Worm (Caenorhabditis elegans) whole organism, L4 larva: ENCODE results near the gene mmcm-1.

Source experiments
- F26F4.8 ChIP-seq: fragments of 200-800 bp; sonication (Bioruptor generic); conservative IDR thresholded peaks from 2 replicates; pipeline ENCODE4 v1.3.6; 2022; ENCODE audit warnings: missing genetic modification characterization, missing compliant biosample characterization
- F37D6.2 ChIP-seq: sonication (generic microtip); optimal IDR thresholded peaks from 2 replicates; lab custom pipeline; 2016; ENCODE audit warnings: mild to moderate bottlenecking, missing genetic modification characterization, missing compliant biosample characterization
- T20F7.1 ChIP-seq: fragments of 200-800 bp; sonication (Bioruptor generic); optimal IDR thresholded peaks from 2 replicates; lab custom pipeline; 2018; ENCODE audit warnings: mild to moderate bottlenecking, missing genetic modification characterization, missing compliant biosample characterization
- Y105C5A.15 ChIP-seq: fragments of 200-800 bp; sonication (Bioruptor generic); IDR thresholded peaks from 2 replicates; pipeline ENCODE4 v1.3.6; 2022; ENCODE audit warnings: missing genetic modification characterization, missing compliant biosample characterization
- aha-1 ChIP-seq: fragments of 150-350 bp; peaks from one replicate; lab custom pipeline; 2014; ENCODE audit warnings: missing biosample characterization, missing genetic modification characterization
- aly-2 ChIP-seq: sonication (generic microtip); optimal IDR thresholded peaks from 2 replicates; lab custom pipeline; 2018; ENCODE audit warnings: missing biosample characterization, missing genetic modification characterization
- attf-4 ChIP-seq: sonication (generic microtip); optimal IDR thresholded peaks from 3 replicates; lab custom pipeline; 2017; ENCODE audit warnings: missing biosample characterization, missing genetic modification characterization
- ceh-20 ChIP-seq: fragments of 200-800 bp; sonication (Bioruptor generic); IDR thresholded peaks from 2 replicates; pipeline ENCODE4 v1.3.6; 2022; ENCODE audit warnings: missing genetic modification reagents, missing genetic modification characterization, missing compliant biosample characterization
- ceh-28 ChIP-seq: fragments of 150-350 bp; optimal IDR thresholded peaks from 2 replicates; lab custom pipeline; 2014; ENCODE audit warnings: missing biosample characterization, missing genetic modification reagents, missing genetic modification characterization
- ceh-32 ChIP-seq: sonication (generic microtip); optimal IDR thresholded peaks from 2 replicates; lab custom pipeline; 2016; ENCODE audit warnings: mild to moderate bottlenecking, missing genetic modification characterization, missing compliant biosample characterization; ENCODE audit not compliant: poor library complexity
- ceh-62 ChIP-seq: sonication (generic microtip); optimal IDR thresholded peaks from 2 replicates; lab custom pipeline; 2017; ENCODE audit warnings: missing biosample characterization, missing genetic modification characterization
- cey-2 ChIP-seq: sonication (generic microtip); optimal IDR thresholded peaks from 3 replicates; lab custom pipeline; 2017; ENCODE audit warnings: missing genetic modification characterization, mild to moderate bottlenecking, missing compliant biosample characterization, antibody characterized with exemption, borderline replicate concordance; ENCODE audit not compliant: insufficient read depth
- ctbp-1 ChIP-seq: fragments of 200-800 bp; sonication (Bioruptor generic); IDR thresholded peaks from 2 replicates; pipeline ENCODE4 v1.3.6; 2022; ENCODE audit warnings: missing genetic modification reagents, missing genetic modification characterization, missing compliant biosample characterization
- daf-16 ChIP-seq, 3 experiments: sonication (generic microtip); optimal IDR thresholded peaks; 2 replicates each; lab custom pipeline; 2016 to 2017; ENCODE audit warnings: missing genetic modification characterization in 3 of 3, missing genetic modification reagents in 3 of 3, mild to moderate bottlenecking in 2 of 3, missing compliant biosample characterization in 2 of 3, missing biosample characterization in 1 of 3, moderate library complexity in 1 of 3
- daf-8 ChIP-seq: fragments of 200-800 bp; sonication (Bioruptor generic); IDR thresholded peaks from 2 replicates; pipeline ENCODE4 v1.3.6; 2022; ENCODE audit warnings: missing genetic modification characterization, missing compliant biosample characterization
- dve-1 ChIP-seq: sonication (generic microtip); optimal IDR thresholded peaks from 2 replicates; lab custom pipeline; 2017; ENCODE audit warnings: antibody characterized with exemption, mild to moderate bottlenecking, missing genetic modification characterization, missing compliant biosample characterization; ENCODE audit not compliant: insufficient read depth
- egl-27 ChIP-seq: sonication (generic microtip); optimal IDR thresholded peaks from 3 replicates; lab custom pipeline; 2017; ENCODE audit warnings: missing biosample characterization, missing genetic modification reagents, missing genetic modification characterization
- fos-1 ChIP-seq: fragments of 150-350 bp; optimal IDR thresholded peaks from 2 replicates; lab custom pipeline; 2014; ENCODE audit warnings: missing biosample characterization, missing genetic modification characterization
- hif-1 ChIP-seq, 2 experiments: sonication (generic microtip); optimal IDR thresholded peaks; 2 replicates each; lab custom pipeline; 2016 to 2017; ENCODE audit warnings: missing compliant biosample characterization in 2 of 2, missing genetic modification characterization in 2 of 2, missing genetic modification reagents in 2 of 2, missing genotype in 2 of 2, mild to moderate bottlenecking in 1 of 2
- hlh-11 ChIP-seq: fragments of 200-800 bp; sonication (Bioruptor generic); optimal IDR thresholded peaks from 2 replicates; lab custom pipeline; 2018; ENCODE audit warnings: mild to moderate bottlenecking, missing genetic modification characterization, missing compliant biosample characterization
- hlh-30 ChIP-seq: sonication (generic microtip); optimal IDR thresholded peaks from 2 replicates; lab custom pipeline; 2017; ENCODE audit warnings: antibody characterized with exemption, mild to moderate bottlenecking, missing genetic modification characterization, missing compliant biosample characterization; ENCODE audit not compliant: insufficient read depth
- hmg-1.1 ChIP-seq: fragments of 200-800 bp; sonication (Bioruptor generic); IDR thresholded peaks from 2 replicates; pipeline ENCODE4 v1.3.6; 2022; ENCODE audit warnings: missing genetic modification reagents, missing genetic modification characterization, missing compliant biosample characterization
- jun-1 ChIP-seq: fragments of 150-350 bp; optimal IDR thresholded peaks from 2 replicates; lab custom pipeline; 2014; ENCODE audit warnings: missing biosample characterization, missing genetic modification reagents, missing genetic modification characterization
- lim-7 ChIP-seq: fragments of 200-800 bp; sonication (Bioruptor generic); IDR thresholded peaks from 2 replicates; pipeline ENCODE4 v1.3.6; 2022; ENCODE audit warnings: missing genetic modification characterization, missing compliant biosample characterization
- lin-13 ChIP-seq: fragments of 150-350 bp; optimal IDR thresholded peaks from 2 replicates; lab custom pipeline; 2014; ENCODE audit warnings: missing biosample characterization, missing genetic modification reagents, missing genetic modification characterization
- lin-38 ChIP-seq: fragments of 200-800 bp; sonication (Bioruptor generic); IDR thresholded peaks from 2 replicates; pipeline ENCODE4 v1.3.6; 2022; ENCODE audit warnings: missing genetic modification reagents, missing genetic modification characterization, missing compliant biosample characterization
- lsy-2 ChIP-seq, 2 experiments: fragments of 150-350 bp in 1 of 2; sonication (generic microtip) in 1 of 2; optimal IDR thresholded peaks; 2 replicates each; lab custom pipeline; 2014 to 2017; ENCODE audit warnings: missing biosample characterization in 2 of 2, missing genetic modification characterization in 2 of 2
- madf-5 ChIP-seq, 2 experiments: fragments of 200-800 bp; sonication (Bioruptor generic); IDR thresholded peaks; 2 replicates each; pipeline ENCODE4 v1.3.6; 2022; ENCODE audit warnings: missing compliant biosample characterization in 2 of 2, missing genetic modification characterization in 2 of 2
- mdl-1 ChIP-seq, 2 experiments: fragments of 150-350 bp in 1 of 2; sonication (generic microtip) in 1 of 2; optimal IDR thresholded peaks; 2 replicates each; lab custom pipeline; 2014 to 2017; ENCODE audit warnings: missing biosample characterization in 2 of 2, missing genetic modification characterization in 2 of 2
- mdt-29 ChIP-seq: fragments of 200-800 bp; sonication (Bioruptor generic); IDR thresholded peaks from 2 replicates; pipeline ENCODE4 v1.3.6; 2022; ENCODE audit warnings: missing genetic modification reagents, missing genetic modification characterization, missing compliant biosample characterization
- mep-1 ChIP-seq: fragments of 150-350 bp; sonication (generic microtip); optimal IDR thresholded peaks from 3 replicates; lab custom pipeline; 2014; ENCODE audit warnings: missing biosample characterization, missing genetic modification characterization
- nhr-10 ChIP-seq: fragments of 150-350 bp; optimal IDR thresholded peaks from 2 replicates; lab custom pipeline; 2014; ENCODE audit warnings: missing biosample characterization, missing genetic modification characterization
- nhr-102 ChIP-seq: sonication (generic microtip); optimal IDR thresholded peaks from 2 replicates; lab custom pipeline; 2016; ENCODE audit warnings: mild to moderate bottlenecking, missing genetic modification characterization, moderate library complexity, missing compliant biosample characterization
- nhr-25 ChIP-seq: sonication (generic microtip); optimal IDR thresholded peaks from 2 replicates; lab custom pipeline; 2017; ENCODE audit warnings: missing genetic modification characterization, mild to moderate bottlenecking, missing compliant biosample characterization, antibody characterized with exemption, moderate library complexity, borderline replicate concordance; ENCODE audit not compliant: insufficient read depth
- nhr-28 ChIP-seq: fragments of 150-350 bp; optimal IDR thresholded peaks from 2 replicates; lab custom pipeline; 2014; ENCODE audit warnings: missing biosample characterization, missing genetic modification characterization
- nhr-41 ChIP-seq: fragments of 200-800 bp; sonication (Bioruptor generic); IDR thresholded peaks from 2 replicates; pipeline ENCODE4 v1.3.6; 2022; ENCODE audit warnings: missing genetic modification reagents, missing genetic modification characterization, missing compliant biosample characterization
- nhr-42 ChIP-seq: fragments of 200-800 bp; sonication (Bioruptor generic); IDR thresholded peaks from 2 replicates; pipeline ENCODE4 v1.3.6; 2022; ENCODE audit warnings: missing genetic modification characterization, missing compliant biosample characterization
- nhr-76 ChIP-seq: fragments of 150-350 bp; optimal IDR thresholded peaks from 2 replicates; lab custom pipeline; 2014; ENCODE audit warnings: missing biosample characterization, missing genetic modification characterization
- nhr-77 ChIP-seq: fragments of 150-350 bp; optimal IDR thresholded peaks from 2 replicates; lab custom pipeline; 2014; ENCODE audit warnings: missing biosample characterization, missing genetic modification characterization
- pqm-1 ChIP-seq: sonication (generic microtip); optimal IDR thresholded peaks from 2 replicates; lab custom pipeline; 2017; ENCODE audit warnings: missing biosample characterization, missing genetic modification characterization
- saeg-2 ChIP-seq: fragments of 200-800 bp; sonication (Bioruptor generic); IDR thresholded peaks from 2 replicates; pipeline ENCODE4 v1.3.6; 2022; ENCODE audit warnings: missing genetic modification reagents, missing genetic modification characterization, missing compliant biosample characterization
- set-16 ChIP-seq: fragments of 200-800 bp; sonication (Bioruptor generic); IDR thresholded peaks from 2 replicates; pipeline ENCODE4 v1.3.6; 2022; ENCODE audit warnings: missing genetic modification reagents, missing genetic modification characterization, missing compliant biosample characterization
- snpc-4 ChIP-seq: fragments of 150-350 bp; optimal IDR thresholded peaks from 2 replicates; lab custom pipeline; 2014; ENCODE audit warnings: missing biosample characterization, missing genetic modification characterization
- spr-1 ChIP-seq: sonication (generic microtip); optimal IDR thresholded peaks from 2 replicates; lab custom pipeline; 2016; ENCODE audit warnings: mild to moderate bottlenecking, missing genetic modification characterization, missing compliant biosample characterization
- unc-62 ChIP-seq, 3 experiments: fragments of 150-350 bp in 1 of 3; sonication (generic microtip); optimal IDR thresholded peaks in 2 of 3; peaks in 1 of 3; 1 replicate in 1 of 3; 2 replicates in 2 of 3; lab custom pipeline; 2014 to 2017; ENCODE audit warnings: missing biosample characterization in 3 of 3, missing genetic modification characterization in 3 of 3, missing genetic modification reagents in 3 of 3, missing genotype in 1 of 3
- vab-7 ChIP-seq: fragments of 200-800 bp; sonication (Bioruptor generic); IDR thresholded peaks from 2 replicates; pipeline ENCODE4 v1.3.6; 2022; ENCODE audit warnings: missing genetic modification reagents, missing genetic modification characterization, missing compliant biosample characterization
- zfp-3 ChIP-seq: fragments of 200-800 bp; sonication (Bioruptor generic); conservative IDR thresholded peaks from 2 replicates; pipeline ENCODE4 v1.3.6; 2022; ENCODE audit warnings: missing genetic modification reagents, missing genetic modification characterization, missing compliant biosample characterization

Gene mmcm-1

DNA sequence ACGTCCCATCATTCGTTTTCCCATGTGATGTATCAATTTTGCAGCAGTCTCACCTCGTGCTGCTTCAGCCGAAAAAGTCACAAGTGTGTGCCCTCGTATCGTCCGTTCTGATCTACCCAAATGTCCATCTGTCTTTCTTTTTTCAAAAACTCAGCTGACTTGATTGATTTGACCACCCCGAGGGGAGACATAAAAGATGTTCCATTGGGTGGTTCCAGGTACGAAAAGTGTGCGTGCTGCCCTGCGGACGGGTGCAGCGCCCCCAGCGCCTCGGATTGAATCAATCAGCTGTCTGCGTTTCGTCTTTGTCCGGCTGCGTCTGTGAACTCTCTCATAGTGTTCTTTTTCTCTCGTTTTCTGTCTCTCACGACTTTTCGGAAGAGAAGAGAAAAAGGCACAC is 45.7 kb upstream of the mmcm-1 start (continued):
- TF ChIP-seq daf-8 (GFP tag; lab: Robert Waterston, UW) = no peak
- TF ChIP-seq ceh-20 (GFP tag; lab: Robert Waterston, UW) = peak; percentile 81
- peak in 1 of 2 experiments; percentile 80 for TF ChIP-seq hif-1 (tag; optimal IDR thresholded peaks at IDR 0.05; lab: Kevin White, UChicago)
- peak; percentile 57 for TF ChIP-seq nhr-77 (tag; lab: Kevin White, UChicago)
- no peak for TF ChIP-seq saeg-2 (GFP tag; lab: Robert Waterston, UW)
- TF ChIP-seq nhr-10 (tag; lab: Kevin White, UChicago) = no peak
- peak; percentile 36 for TF ChIP-seq nhr-102
- TF ChIP-seq, all 104 proteins: peak for 29

DNA sequence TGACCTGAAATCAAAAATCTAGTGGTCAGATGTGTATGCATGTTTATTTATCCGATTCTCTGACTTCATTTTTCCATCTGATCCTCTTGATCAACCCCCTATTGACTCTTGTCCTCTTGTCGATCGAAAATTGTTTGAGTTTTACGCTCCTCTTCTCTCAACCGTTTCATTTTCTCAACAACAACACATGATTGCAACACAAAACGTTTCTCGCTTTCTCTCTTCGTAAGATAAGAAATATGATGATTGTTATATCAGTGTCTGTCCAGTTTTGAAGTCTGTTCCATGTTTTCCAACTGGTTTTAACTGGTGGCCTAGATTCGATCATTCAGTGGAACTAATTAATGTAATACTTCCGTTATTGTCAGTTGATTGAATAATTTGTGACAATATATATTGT is 44.6 kb upstream of the mmcm-1 start:
- TF ChIP-seq nhr-25 (no peak), nhr-76 (tag; lab: Kevin White, UChicago) (no peak), snpc-4 (tag; lab: Kevin White, UChicago) (no peak), mep-1 (tag; lab: Kevin White, UChicago) (no peak), pqm-1 (tag; lab: Kevin White, UChicago) (peak; percentile 62), lsy-2 (tag; optimal IDR thresholded peaks at IDR 0.05; lab: Kevin White, UChicago) (peak in 1 of 2 experiments; percentile 32), ceh-32 (tag; lab: Kevin White, UChicago) (no peak), dve-1 (tag; lab: Kevin White, UChicago) (peak; percentile 9), mdt-29 (no peak), attf-4 (tag; lab: Kevin White, UChicago) (no peak), Y105C5A.15 (no peak), hlh-30 (tag; lab: Kevin White, UChicago) (peak; percentile 81), saeg-2 (GFP tag; lab: Robert Waterston, UW) (no peak), nhr-28 (tag; lab: Kevin White, UChicago) (peak; percentile 88), F37D6.2 (tag; lab: Kevin White, UChicago) (no peak), lim-7 (GFP tag; lab: Robert Waterston, UW) (no peak), ceh-62 (tag; lab: Kevin White, UChicago) (no peak), mdl-1 (tag; optimal IDR thresholded peaks at IDR 0.05; lab: Kevin White, UChicago) (peak in 1 of 2 experiments; percentile 75), spr-1 (tag; lab: Kevin White, UChicago) (no peak), nhr-77 (tag; lab: Kevin White, UChicago) (peak; percentile 77), T20F7.1 (GFP tag; lab: Kevin White, UChicago) (no peak), hmg-1.1 (GFP tag; lab: Robert Waterston, UW) (no peak), F26F4.8 (no peak), zfp-3 (no peak), jun-1 (tag; lab: Kevin White, UChicago) (no peak), daf-8 (GFP tag; lab: Robert Waterston, UW) (no peak), vab-7 (no peak), egl-27 (tag; lab: Kevin White, UChicago) (no peak), unc-62 (GFP tag; optimal IDR thresholded peaks at IDR 0.05 in 1 of 2; lab: Kevin White, UChicago) (peak in 1 of 2 experiments; percentile 90), unc-62 (tag; optimal IDR thresholded peaks at IDR 0.05; lab: Kevin White, UChicago) (no peak), aha-1 (peak; percentile 46), aly-2 (tag; lab: Kevin White, UChicago) (no peak), ctbp-1 (no peak), fos-1 (tag; lab: Kevin White, UChicago) (no peak), nhr-42 (no peak), hlh-11 (tag; lab: Kevin White, UChicago) (no peak), set-16 (GFP tag; lab: Robert Waterston, UW) (no peak), madf-5 (GFP tag; IDR thresholded peaks at IDR 0.05; lab: Robert Waterston, UW) (no peak), nhr-10 (tag; lab: Kevin White, UChicago) (no peak), lin-13 (GFP tag; lab: Kevin White, UChicago) (no peak), lin-38 (GFP tag; lab: Robert Waterston, UW) (no peak), nhr-41 (GFP tag; lab: Robert Waterston, UW) (no peak), daf-16 (GFP tag; optimal IDR thresholded peaks at IDR 0.05; lab: Kevin White, UChicago) (peak in 1 of 2 experiments; percentile 51), daf-16 (tag; optimal IDR thresholded peaks at IDR 0.05; lab: Kevin White, UChicago) (peak; percentile 59), cey-2 (tag; lab: Kevin White, UChicago) (no peak), ceh-28 (no peak)
